Fruit fly (Drosophila melanogaster) whole organism, embryonic: Measurements from ENCODE around the gene brm.

ENCODE experiments used
- ATbp ChIP-seq: fragments of 200-800 bp; sonication (Bioruptor generic); optimal IDR thresholded peaks from 2 replicates; lab custom pipeline; 2017; ENCODE audit warnings: missing biosample characterization, mild to moderate bottlenecking, missing genetic modification characterization, missing genetic modification reagents
- B-H2 ChIP-seq: fragments of 200-800 bp; sonication (Bioruptor generic); optimal IDR thresholded peaks from 2 replicates; lab custom pipeline; 2018; ENCODE audit warnings: missing biosample characterization, mild to moderate bottlenecking, missing genetic modification characterization
- CG10462 ChIP-seq: fragments of 200-800 bp; sonication (Bioruptor generic); optimal IDR thresholded peaks from 2 replicates; lab custom pipeline; 2016; ENCODE audit warnings: missing biosample characterization, missing genetic modification characterization
- CG10543 ChIP-seq: fragments of 200-800 bp; sonication (Bioruptor generic); optimal IDR thresholded peaks from 3 replicates; lab custom pipeline; 2017; ENCODE audit warnings: missing biosample characterization, mild to moderate bottlenecking, missing genetic modification characterization, moderate library complexity
- CG10654 ChIP-seq: fragments of 200-800 bp; sonication (Bioruptor generic); optimal IDR thresholded peaks from 2 replicates; lab custom pipeline; 2016; ENCODE audit warnings: missing biosample characterization, missing genetic modification characterization
- CG11504 ChIP-seq: fragments of 200-800 bp; sonication (Bioruptor generic); optimal IDR thresholded peaks from 3 replicates; lab custom pipeline; 2019; ENCODE audit warnings: missing biosample characterization, mild to moderate bottlenecking, missing genetic modification characterization, moderate library complexity
- CG12071 ChIP-seq: fragments of 200-800 bp; sonication (Bioruptor generic); optimal IDR thresholded peaks from 3 replicates; lab custom pipeline; 2018; ENCODE audit warnings: missing biosample characterization, mild to moderate bottlenecking, missing genetic modification characterization
- CG15269 ChIP-seq: fragments of 200-800 bp; sonication (Bioruptor generic); optimal IDR thresholded peaks from 2 replicates; lab custom pipeline; 2018; ENCODE audit warnings: missing biosample characterization, mild to moderate bottlenecking, missing genetic modification characterization, moderate library complexity
- CG16813 ChIP-seq: fragments of 200-800 bp; sonication (Bioruptor generic); IDR thresholded peaks from 3 replicates; pipeline ENCODE4 v1.3.6; 2022; ENCODE audit warnings: missing biosample characterization, missing genetic modification characterization; ENCODE audit not compliant: partially characterized antibody
- CG17186 ChIP-seq: fragments of 200-800 bp; sonication (Bioruptor generic); optimal IDR thresholded peaks from 3 replicates; lab custom pipeline; 2017; ENCODE audit warnings: missing biosample characterization, missing genetic modification reagents, missing genetic modification characterization
- CG17361 ChIP-seq: fragments of 200-800 bp; sonication (Bioruptor generic); IDR thresholded peaks from 3 replicates; pipeline ENCODE4 v1.3.6; 2022; ENCODE audit warnings: missing biosample characterization, missing genetic modification characterization
- CG18262 ChIP-seq: fragments of 200-800 bp; optimal IDR thresholded peaks from 3 replicates; lab custom pipeline; 2019; ENCODE audit warnings: missing biosample characterization, mild to moderate bottlenecking, missing genetic modification characterization, moderate library complexity
- CG18619 ChIP-seq: fragments of 200-800 bp; sonication (Bioruptor generic); optimal IDR thresholded peaks from 3 replicates; lab custom pipeline; 2017; ENCODE audit warnings: missing biosample characterization, mild to moderate bottlenecking, missing genetic modification characterization
- CG32772 ChIP-seq: fragments of 200-800 bp; sonication (Bioruptor generic); IDR thresholded peaks from 2 replicates; pipeline ENCODE4 v1.3.6; 2022; ENCODE audit warnings: missing biosample characterization, missing genetic modification characterization
- CG4282 ChIP-seq: fragments of 200-800 bp; sonication (Bioruptor generic); optimal IDR thresholded peaks from 2 replicates; lab custom pipeline; 2016; ENCODE audit warnings: missing biosample characterization, missing genetic modification characterization
- CG4360 ChIP-seq: fragments of 200-800 bp; sonication (Bioruptor generic); IDR thresholded peaks from 2 replicates; pipeline ENCODE4 v1.3.6; 2022; ENCODE audit warnings: missing biosample characterization, missing genetic modification characterization
- CG43689 ChIP-seq: fragments of 200-800 bp; sonication (Bioruptor generic); IDR thresholded peaks from 2 replicates; pipeline ENCODE4 v1.3.6; 2022; ENCODE audit warnings: missing biosample characterization, missing genetic modification characterization
- CG4424 ChIP-seq: fragments of 200-800 bp; sonication (Bioruptor generic); optimal IDR thresholded peaks from 3 replicates; lab custom pipeline; 2016; ENCODE audit warnings: missing biosample characterization, missing genetic modification characterization
- CG5180 ChIP-seq: fragments of 200-800 bp; sonication (Bioruptor generic); optimal IDR thresholded peaks from 3 replicates; lab custom pipeline; 2017; ENCODE audit warnings: missing biosample characterization, missing genetic modification characterization, mild to moderate bottlenecking, moderate library complexity, missing genetic modification reagents
- CG6654 ChIP-seq: fragments of 200-800 bp; sonication (Bioruptor generic); optimal IDR thresholded peaks from 2 replicates; lab custom pipeline; 2017; ENCODE audit warnings: missing biosample characterization, mild to moderate bottlenecking, missing genetic modification characterization
- CG7745 ChIP-seq: fragments of 200-800 bp; sonication (Bioruptor generic); optimal IDR thresholded peaks from 2 replicates; lab custom pipeline; 2018; ENCODE audit warnings: missing biosample characterization, mild to moderate bottlenecking, missing genetic modification characterization, moderate library complexity
- CG7963 ChIP-seq: fragments of 200-800 bp; sonication (Bioruptor generic); IDR thresholded peaks from 3 replicates; pipeline ENCODE4 v1.3.6; 2022; ENCODE audit warnings: missing biosample characterization, missing genetic modification characterization; ENCODE audit not compliant: partially characterized antibody
- CG8765 ChIP-seq: fragments of 200-800 bp; sonication (Bioruptor generic); IDR thresholded peaks from 2 replicates; pipeline ENCODE4 v1.3.6; 2022; ENCODE audit warnings: missing biosample characterization, missing genetic modification characterization
- CG9876 ChIP-seq: fragments of 200-800 bp; sonication (Bioruptor generic); optimal IDR thresholded peaks from 2 replicates; lab custom pipeline; 2016; ENCODE audit warnings: missing biosample characterization, missing genetic modification characterization
- CrebB ChIP-seq: fragments of 200-800 bp; sonication (Bioruptor generic); optimal IDR thresholded peaks from 3 replicates; lab custom pipeline; 2018; ENCODE audit warnings: missing biosample characterization, mild to moderate bottlenecking, missing genetic modification characterization
- Dad ChIP-seq: fragments of 200-800 bp; sonication (Bioruptor generic); optimal IDR thresholded peaks from 3 replicates; lab custom pipeline; 2016; ENCODE audit warnings: missing biosample characterization, missing genetic modification characterization
- Ets65A ChIP-seq: fragments of 200-800 bp; sonication (Bioruptor generic); peaks from one replicate; lab custom pipeline; 2016; ENCODE audit warnings: missing biosample characterization, missing genetic modification characterization
- Ets97D ChIP-seq: fragments of 200-800 bp; sonication (Bioruptor generic); optimal IDR thresholded peaks from 3 replicates; lab custom pipeline; 2016; ENCODE audit warnings: missing biosample characterization, missing genetic modification characterization
- HHEX ChIP-seq: fragments of 200-800 bp; sonication (Bioruptor generic); optimal IDR thresholded peaks from 3 replicates; lab custom pipeline; 2017; ENCODE audit warnings: missing biosample characterization, mild to moderate bottlenecking, missing genetic modification characterization, missing genetic modification reagents
- HLHmδ ChIP-seq: fragments of 200-800 bp; sonication (Bioruptor generic); optimal IDR thresholded peaks from 2 replicates; lab custom pipeline; 2018; ENCODE audit warnings: missing biosample characterization, mild to moderate bottlenecking, missing genetic modification characterization, moderate library complexity
- Hand ChIP-seq: fragments of 200-800 bp; sonication (Bioruptor generic); optimal IDR thresholded peaks from 2 replicates; lab custom pipeline; 2017; ENCODE audit warnings: mild to moderate bottlenecking, missing biosample characterization, missing genetic modification reagents, missing genetic modification characterization
- HmgD ChIP-seq: fragments of 200-800 bp; sonication (Bioruptor generic); optimal IDR thresholded peaks from 3 replicates; lab custom pipeline; 2016; ENCODE audit warnings: missing biosample characterization, missing genetic modification characterization
- Hr3 ChIP-seq: fragments of 200-800 bp; sonication (Bioruptor generic); optimal IDR thresholded peaks from 3 replicates; lab custom pipeline; 2016; ENCODE audit warnings: missing biosample characterization, missing genetic modification characterization
- Lhr ChIP-seq: fragments of 200-800 bp; sonication (Bioruptor generic); optimal IDR thresholded peaks from 3 replicates; lab custom pipeline; 2017; ENCODE audit warnings: mild to moderate bottlenecking, missing biosample characterization, missing genetic modification reagents, missing genetic modification characterization
- Lpt ChIP-seq: fragments of >200 bp; optimal IDR thresholded peaks from 2 replicates; lab custom pipeline; 2018; ENCODE audit warnings: missing biosample characterization, missing genetic modification characterization
- MTF-1 ChIP-seq: fragments of 200-800 bp; sonication (Bioruptor generic); optimal IDR thresholded peaks from 2 replicates; lab custom pipeline; 2018; ENCODE audit warnings: missing biosample characterization, mild to moderate bottlenecking, missing genetic modification characterization, borderline replicate concordance
- Med ChIP-seq: fragments of 200-800 bp; sonication (Bioruptor generic); peaks from one replicate; lab custom pipeline; 2016; ENCODE audit warnings: missing biosample characterization, missing genetic modification characterization, mild to moderate bottlenecking, inconsistent platforms, moderate library complexity
- NC2α ChIP-seq: fragments of 200-800 bp; sonication (Bioruptor generic); optimal IDR thresholded peaks from 2 replicates; lab custom pipeline; 2016; ENCODE audit warnings: missing biosample characterization, missing genetic modification characterization
- ab ChIP-seq: fragments of 200-800 bp; sonication (Bioruptor generic); optimal IDR thresholded peaks from 2 replicates; lab custom pipeline; 2016; ENCODE audit warnings: missing biosample characterization, missing genetic modification characterization
- ara ChIP-seq: fragments of 200-800 bp; sonication (Bioruptor generic); IDR thresholded peaks from 2 replicates; pipeline ENCODE4 v1.3.6; 2022; ENCODE audit warnings: missing biosample characterization, missing genetic modification characterization
- ash1 ChIP-seq: fragments of 200-800 bp; sonication (Bioruptor generic); optimal IDR thresholded peaks from 2 replicates; lab custom pipeline; 2018; ENCODE audit warnings: missing biosample characterization, mild to moderate bottlenecking, missing genetic modification characterization
- cas ChIP-seq: fragments of 200-800 bp; sonication (Bioruptor generic); IDR thresholded peaks from 2 replicates; pipeline ENCODE4 v1.3.6; 2022; ENCODE audit warnings: missing biosample characterization, missing genetic modification characterization
- dmrt99B ChIP-seq: fragments of 200-800 bp; sonication (Bioruptor generic); optimal IDR thresholded peaks from 2 replicates; lab custom pipeline; 2018; ENCODE audit warnings: missing biosample characterization, mild to moderate bottlenecking, missing genetic modification characterization, moderate library complexity
- fru ChIP-seq: fragments of >200 bp; optimal IDR thresholded peaks from 2 replicates; lab custom pipeline; 2017
- fu2 ChIP-seq: fragments of 200-800 bp; sonication (Bioruptor generic); optimal IDR thresholded peaks from 2 replicates; lab custom pipeline; 2016; ENCODE audit warnings: missing biosample characterization, missing genetic modification characterization
- lbe ChIP-seq: fragments of 200-800 bp; sonication (Bioruptor generic); optimal IDR thresholded peaks from 2 replicates; lab custom pipeline; 2016; ENCODE audit warnings: missing biosample characterization, mild to moderate bottlenecking, missing genetic modification characterization
- row ChIP-seq: fragments of 200-800 bp; sonication (Bioruptor generic); IDR thresholded peaks from 3 replicates; pipeline ENCODE4 v1.3.6; 2022; ENCODE audit warnings: missing biosample characterization, missing genetic modification characterization
- sens ChIP-seq: fragments of 200-800 bp; sonication (Bioruptor generic); peaks from one replicate; lab custom pipeline; 2016; ENCODE audit warnings: missing biosample characterization, missing genetic modification characterization
- slp2 ChIP-seq: fragments of 200-800 bp; sonication (Bioruptor generic); optimal IDR thresholded peaks from 2 replicates; lab custom pipeline; 2016; ENCODE audit warnings: missing biosample characterization, missing genetic modification characterization
- tgo ChIP-seq: fragments of 200-800 bp; sonication (Bioruptor generic); IDR thresholded peaks from 3 replicates; pipeline ENCODE4 v1.3.6; 2022; ENCODE audit warnings: missing biosample characterization, missing genetic modification characterization

Gene brm

dm6 chr3L:16024276-16025019 lies 41.8 kb upstream of the brm start (continued):
- peak; percentile 4 for TF ChIP-seq slp2 (GFP tag; lab: Kevin White, UChicago)
- no peak for TF ChIP-seq NC2α (GFP tag; lab: Kevin White, UChicago)
- TF ChIP-seq CG7745 (tag; lab: Kevin White, UChicago): no peak
- TF ChIP-seq HmgD: no peak
- no peak for TF ChIP-seq fu2 (GFP tag; lab: Kevin White, UChicago)
- TF ChIP-seq ATbp (GFP tag; lab: Kevin White, UChicago): no peak
- TF ChIP-seq CG17186 (GFP tag; lab: Kevin White, UChicago): no peak
- no peak for TF ChIP-seq CG10462 (GFP tag; lab: Kevin White, UChicago)
- no peak for TF ChIP-seq CrebB (tag; lab: Kevin White, UChicago)
- peak; percentile 40 for TF ChIP-seq CG11504 (tag; lab: Kevin White, UChicago)
- TF ChIP-seq CG7963 (GFP tag; lab: Robert Waterston, UW): no peak
- no peak for TF ChIP-seq ash1 (GFP tag; lab: Kevin White, UChicago)
- no peak for TF ChIP-seq ab (GFP tag; lab: Kevin White, UChicago)
- TF ChIP-seq dmrt99B (tag; lab: Kevin White, UChicago): peak; percentile 27
- TF ChIP-seq Ets65A (GFP tag; lab: Kevin White, UChicago): peak; percentile 87
- no peak for TF ChIP-seq Hand (GFP tag; lab: Kevin White, UChicago)
- TF ChIP-seq B-H2: no peak
- TF ChIP-seq Med (GFP tag; lab: Kevin White, UChicago): peak; percentile 41
- TF ChIP-seq CG18619 (GFP tag; lab: Kevin White, UChicago): no peak
- TF ChIP-seq CG4360: no peak
- no peak for TF ChIP-seq CG32772 (GFP tag; lab: Robert Waterston, UW)
- TF ChIP-seq CG12071 (GFP tag; lab: Kevin White, UChicago): no peak
- TF ChIP-seq Lpt (GFP tag; lab: Kevin White, UChicago): no peak
- TF ChIP-seq CG8765: no peak
- no peak for TF ChIP-seq HHEX (GFP tag; lab: Kevin White, UChicago)
- TF ChIP-seq Ets97D (GFP tag; lab: Kevin White, UChicago): no peak
- TF ChIP-seq Dad (GFP tag; lab: Kevin White, UChicago): no peak

DNA sequence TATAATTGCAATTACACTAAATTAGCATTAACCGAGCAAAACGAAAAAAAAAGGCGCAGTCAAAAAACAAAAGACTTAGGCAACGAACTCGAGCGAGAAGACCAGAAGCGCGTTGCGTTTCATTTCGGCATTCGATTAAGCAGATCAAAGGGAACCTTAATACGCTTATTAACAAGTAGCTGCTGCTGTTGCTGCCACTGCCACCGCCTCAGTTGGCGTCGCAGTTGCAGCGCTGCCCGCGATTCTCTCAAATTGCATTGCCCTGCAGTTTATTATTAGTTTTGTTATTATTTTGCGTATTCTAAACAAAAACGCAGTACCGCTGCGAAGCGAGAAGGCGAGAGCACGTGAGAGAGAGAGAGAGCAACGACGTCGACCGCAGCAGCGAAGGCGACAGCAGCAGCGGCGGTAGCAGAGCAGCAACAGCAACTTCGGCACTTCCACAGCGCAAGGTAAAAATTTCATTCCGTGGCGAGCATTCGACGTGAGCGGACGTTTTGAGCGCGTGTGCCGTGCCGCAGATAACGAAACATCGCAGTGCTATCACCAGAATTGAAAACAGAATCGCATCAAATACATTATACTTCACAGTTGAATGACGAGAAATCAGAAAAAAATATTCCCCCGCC lies 40.5 kb upstream of the brm start, which contains the start of gene Notum:
TSS of gene Notum (plus strand) at position 461 of the 629 bp plus-strand sequence.
- no peak for TF ChIP-seq CG10654 (GFP tag; lab: Kevin White, UChicago)
- TF ChIP-seq row: no peak
- TF ChIP-seq CG16813: no peak
- no peak for TF ChIP-seq CG17361 (GFP tag; lab: Robert Waterston, UW)
- no peak for TF ChIP-seq Hr3 (GFP tag; lab: Kevin White, UChicago)
- no peak for TF ChIP-seq lbe (GFP tag; lab: Kevin White, UChicago)
- no peak for TF ChIP-seq CG10543 (GFP tag; lab: Kevin White, UChicago)
- no peak for TF ChIP-seq CG43689
- TF ChIP-seq CG4424 (GFP tag; lab: Kevin White, UChicago): no peak
- no peak for TF ChIP-seq ara
- peak; percentile 84 for TF ChIP-seq sens (GFP tag; lab: Kevin White, UChicago)
- no peak for TF ChIP-seq cas (GFP tag; lab: Robert Waterston, UW)
- TF ChIP-seq CG17186 (GFP tag; lab: Kevin White, UChicago): no peak
- no peak for TF ChIP-seq CG18262 (tag; lab: Kevin White, UChicago)
- TF ChIP-seq CG15269 (tag; lab: Kevin White, UChicago): no peak
- no peak for TF ChIP-seq CG6654 (GFP tag; lab: Kevin White, UChicago)
- TF ChIP-seq Lhr (GFP tag; lab: Kevin White, UChicago): no peak
- TF ChIP-seq fru (lab: Kevin White, UChicago): no peak
- TF ChIP-seq CG9876 (GFP tag; lab: Kevin White, UChicago): no peak
- no peak for TF ChIP-seq tgo (GFP tag; lab: Robert Waterston, UW)
- peak; percentile 13 for TF ChIP-seq MTF-1 (GFP tag; lab: Kevin White, UChicago)
- no peak for TF ChIP-seq CG4282 (GFP tag; lab: Kevin White, UChicago)
- TF ChIP-seq CG5180 (GFP tag; lab: Kevin White, UChicago): no peak
- no peak for TF ChIP-seq CG8765
- peak; percentile 47 for TF ChIP-seq HLHmδ (GFP tag; lab: Kevin White, UChicago)
